Worm (Caenorhabditis elegans) whole organism, L3 larva: ENCODE measurements around the gene lurp-2.
A peak's percentile ranks its signal among the peaks of the same experiment; 100 is the strongest.

ENCODE experiments used
- ZK546.5 ChIP-seq: sonication (generic microtip); optimal IDR thresholded peaks from 2 replicates; lab custom pipeline; 2017; ENCODE audit warnings: missing biosample characterization, missing genetic modification characterization
- ama-1 ChIP-seq: fragments of 150-350 bp; optimal IDR thresholded peaks from 2 replicates; lab custom pipeline; 2018
- ceh-28 ChIP-seq: fragments of 150-350 bp; optimal IDR thresholded peaks from 2 replicates; lab custom pipeline; 2014; ENCODE audit warnings: missing biosample characterization, missing genetic modification reagents, missing genetic modification characterization
- ceh-82 ChIP-seq: fragments of 150-350 bp; optimal IDR thresholded peaks from 2 replicates; lab custom pipeline; 2014; ENCODE audit warnings: missing biosample characterization, missing genetic modification characterization
- ceh-9 ChIP-seq: sonication (generic microtip); optimal IDR thresholded peaks from 2 replicates; lab custom pipeline; 2018; ENCODE audit warnings: missing biosample characterization, missing genetic modification characterization
- daf-12 ChIP-seq: fragments of 150-350 bp; optimal IDR thresholded peaks from 2 replicates; lab custom pipeline; 2014; ENCODE audit warnings: missing biosample characterization, missing genetic modification reagents, missing genetic modification characterization
- egl-27 ChIP-seq: sonication (generic microtip); optimal IDR thresholded peaks from 4 replicates; lab custom pipeline; 2017; ENCODE audit warnings: missing biosample characterization, missing genetic modification reagents, missing genetic modification characterization
- egl-5 ChIP-seq: fragments of 150-350 bp; optimal IDR thresholded peaks from 2 replicates; lab custom pipeline; 2017; ENCODE audit warnings: missing biosample characterization, missing genetic modification reagents, missing genetic modification characterization, inconsistent platforms
- elt-2 ChIP-seq: sonication (generic microtip); optimal IDR thresholded peaks from 2 replicates; lab custom pipeline; 2016; ENCODE audit warnings: missing genetic modification reagents, mild to moderate bottlenecking, missing genetic modification characterization, missing compliant biosample characterization
- eor-1 ChIP-seq, 2 experiments: fragments of 150-350 bp; optimal IDR thresholded peaks; 2 replicates each; lab custom pipeline; 2014 to 2018; ENCODE audit warnings: missing biosample characterization in 2 of 2, missing genetic modification characterization in 2 of 2
- fkh-2 ChIP-seq: fragments of 150-350 bp; optimal IDR thresholded peaks from 2 replicates; lab custom pipeline; 2014; ENCODE audit warnings: missing biosample characterization, missing genetic modification reagents, missing genetic modification characterization
- hmg-11 ChIP-seq: sonication (generic microtip); optimal IDR thresholded peaks from 2 replicates; lab custom pipeline; 2016; ENCODE audit warnings: missing genetic modification characterization, missing compliant biosample characterization
- lin-39 ChIP-seq: fragments of 150-350 bp; optimal IDR thresholded peaks from 2 replicates; lab custom pipeline; 2018; ENCODE audit warnings: missing biosample characterization, missing genetic modification reagents, missing genetic modification characterization
- nfya-1 ChIP-seq: sonication (generic microtip); optimal IDR thresholded peaks from 2 replicates; lab custom pipeline; 2017; ENCODE audit warnings: missing genetic modification characterization, mild to moderate bottlenecking, missing compliant biosample characterization, antibody characterized with exemption, moderate library complexity; ENCODE audit not compliant: insufficient read depth
- nhr-11 ChIP-seq: fragments of 150-350 bp; optimal IDR thresholded peaks from 2 replicates; lab custom pipeline; 2014; ENCODE audit warnings: missing biosample characterization, missing genetic modification characterization
- nhr-12 ChIP-seq: fragments of 150-350 bp; optimal IDR thresholded peaks from 2 replicates; lab custom pipeline; 2014; ENCODE audit warnings: missing biosample characterization, missing genetic modification characterization
- nhr-23 ChIP-seq: fragments of 150-350 bp; optimal IDR thresholded peaks from 2 replicates; lab custom pipeline; 2014; ENCODE audit warnings: missing biosample characterization, missing genetic modification reagents, missing genetic modification characterization
- nhr-237 ChIP-seq: fragments of 150-350 bp; optimal IDR thresholded peaks from 2 replicates; lab custom pipeline; 2014; ENCODE audit warnings: missing biosample characterization, missing genetic modification characterization
- nhr-25 ChIP-seq: sonication (generic microtip); optimal IDR thresholded peaks from 2 replicates; lab custom pipeline; 2017; ENCODE audit warnings: missing biosample characterization, missing genetic modification characterization
- nhr-28 ChIP-seq: fragments of 150-350 bp; optimal IDR thresholded peaks from 2 replicates; lab custom pipeline; 2014; ENCODE audit warnings: missing biosample characterization, missing genetic modification characterization
- nhr-43 ChIP-seq: sonication (generic microtip); optimal IDR thresholded peaks from 2 replicates; lab custom pipeline; 2016; ENCODE audit warnings: mild to moderate bottlenecking, missing genetic modification characterization, missing compliant biosample characterization; ENCODE audit not compliant: poor library complexity, severe bottlenecking
- nhr-67 ChIP-seq: fragments of 150-350 bp; optimal IDR thresholded peaks from 2 replicates; lab custom pipeline; 2014; ENCODE audit warnings: missing biosample characterization, missing genetic modification characterization
- nhr-76 ChIP-seq: fragments of 150-350 bp; sonication (generic microtip); optimal IDR thresholded peaks from 5 replicates; lab custom pipeline; 2014; ENCODE audit warnings: missing biosample characterization, missing genetic modification characterization
- pha-4 ChIP-seq: fragments of 150-350 bp; optimal IDR thresholded peaks from 2 replicates; lab custom pipeline; 2014; ENCODE audit warnings: missing biosample characterization, missing genetic modification reagents, missing genetic modification characterization
- pqm-1 ChIP-seq: fragments of 150-350 bp; optimal IDR thresholded peaks from 2 replicates; lab custom pipeline; 2017; ENCODE audit warnings: missing biosample characterization, missing genetic modification characterization, inconsistent platforms
- sea-2 ChIP-seq: fragments of 150-350 bp; sonication (generic microtip); optimal IDR thresholded peaks from 4 replicates; lab custom pipeline; 2014; ENCODE audit warnings: missing biosample characterization, missing genetic modification reagents, missing genetic modification characterization
- skn-1 ChIP-seq: fragments of 150-350 bp; optimal IDR thresholded peaks from 2 replicates; lab custom pipeline; 2014; ENCODE audit warnings: missing biosample characterization, missing genetic modification characterization
- tbx-2 ChIP-seq: sonication (generic microtip); optimal IDR thresholded peaks from 2 replicates; lab custom pipeline; 2016; ENCODE audit warnings: mild to moderate bottlenecking, missing genetic modification characterization, missing compliant biosample characterization
- unc-39 ChIP-seq: sonication (generic microtip); optimal IDR thresholded peaks from 4 replicates; lab custom pipeline; 2017; ENCODE audit warnings: missing biosample characterization, missing genetic modification characterization
- ztf-4 ChIP-seq: fragments of 150-350 bp; optimal IDR thresholded peaks from 2 replicates; lab custom pipeline; 2014; ENCODE audit warnings: missing biosample characterization, missing genetic modification characterization

Gene lurp-2

DNA sequence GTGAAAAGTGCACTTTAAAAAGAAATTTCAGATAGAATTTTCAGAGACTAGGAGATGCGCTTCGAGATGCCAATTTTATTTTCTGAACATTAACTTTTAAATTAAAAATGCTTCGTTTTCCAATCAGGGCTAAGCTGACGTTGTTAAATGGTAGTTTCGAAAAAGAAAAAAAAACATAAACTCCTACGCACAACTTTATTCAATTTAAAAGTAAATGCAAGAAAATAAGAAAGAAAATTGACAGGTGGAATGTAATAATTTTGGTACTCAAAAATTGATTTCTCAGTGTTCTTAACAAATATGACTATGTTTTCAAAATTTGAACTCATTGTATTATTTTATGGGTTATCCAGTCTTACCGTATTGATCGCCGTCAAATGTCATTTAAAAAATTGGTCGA lies at the start of gene lurp-2:
TSS of gene lurp-2 (plus strand) at position 301 of the 400 bp plus-strand sequence.
- TF ChIP-seq ceh-9 (tag; lab: Kevin White, UChicago), result no peak
- no peak for TF ChIP-seq tbx-2
- no peak for TF ChIP-seq ama-1 (lab: Kevin White, UChicago)
- no peak for TF ChIP-seq daf-12 (tag; lab: Kevin White, UChicago)
- TF ChIP-seq eor-1 (tag; optimal IDR thresholded peaks at IDR 0.05; lab: Kevin White, UChicago), result no peak
- TF ChIP-seq nfya-1 (tag; lab: Kevin White, UChicago), result no peak
- no peak for TF ChIP-seq unc-39 (tag; lab: Kevin White, UChicago)
- TF ChIP-seq nhr-11, result no peak
- TF ChIP-seq nhr-237, result no peak
- no peak for TF ChIP-seq ceh-82 (tag; lab: Kevin White, UChicago)
- no peak for TF ChIP-seq hmg-11 (tag; lab: Kevin White, UChicago)
- no peak for TF ChIP-seq pqm-1 (tag; lab: Kevin White, UChicago)
- TF ChIP-seq nhr-28, result no peak
- TF ChIP-seq ceh-28, result no peak
- TF ChIP-seq lin-39 (tag; lab: Kevin White, UChicago), result no peak
- TF ChIP-seq, all 47 proteins: peak for 0

DNA sequence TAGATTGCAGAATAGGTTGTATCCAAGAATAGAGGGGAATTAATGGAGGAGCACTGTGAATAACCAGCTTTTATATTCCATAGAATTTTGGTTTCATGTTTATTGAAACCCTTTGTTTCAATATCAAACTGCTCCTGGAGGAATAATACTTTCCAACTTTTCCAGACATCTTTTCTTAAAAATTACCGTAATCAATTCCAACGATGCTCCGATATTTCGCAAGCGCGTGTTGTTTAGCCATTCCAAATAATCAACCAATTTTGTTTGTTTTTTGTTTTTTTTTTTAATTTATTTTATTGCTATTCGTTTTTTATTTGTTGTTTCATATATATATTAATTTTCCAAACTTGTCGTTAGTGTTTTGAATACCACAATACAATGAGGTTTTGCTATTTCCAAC lies 47.4 kb upstream of the lurp-2 start, which contains the start of gene cutl-1:
TSS of gene cutl-1 (minus strand) at position 83 of the 400 bp plus-strand sequence.
- TF ChIP-seq egl-27 (tag; lab: Kevin White, UChicago), result no peak
- TF ChIP-seq pha-4 (tag; lab: Kevin White, UChicago), result peak; percentile 10

DNA sequence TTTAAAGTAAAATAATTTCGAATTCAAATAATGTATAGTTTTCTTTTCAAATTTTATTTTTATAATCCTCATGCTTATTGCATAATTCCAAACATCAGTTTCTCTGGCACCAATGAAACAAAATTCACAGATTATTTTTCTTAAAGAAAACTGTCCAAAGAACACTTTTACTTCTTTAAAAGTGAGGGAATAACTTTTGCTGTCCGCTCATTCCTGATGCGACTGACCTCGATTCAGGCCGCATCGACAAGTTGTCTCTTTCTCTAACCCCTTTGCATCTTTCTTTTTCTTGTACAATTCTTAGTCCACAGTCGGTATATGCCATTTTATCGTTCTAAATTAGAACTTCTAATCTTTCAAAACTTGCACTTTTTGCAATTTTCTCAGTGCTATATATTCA lies 46.9 kb upstream of the lurp-2 start, which contains the start of gene F53F1.2:
TSS of gene F53F1.2 (plus strand) at position 306 of the 400 bp plus-strand sequence.
- no peak for TF ChIP-seq egl-5 (tag; lab: Kevin White, UChicago)
- TF ChIP-seq ztf-4 (tag; lab: Kevin White, UChicago), result no peak
- no peak for TF ChIP-seq pha-4 (tag; lab: Kevin White, UChicago)
- peak; percentile 52 for TF ChIP-seq nhr-23
- no peak for TF ChIP-seq nhr-25 (tag; lab: Kevin White, UChicago)

- TF ChIP-seq tbx-2, result no peak
- TF ChIP-seq nhr-237, result no peak
- TF ChIP-seq nhr-23, result no peak
- no peak for TF ChIP-seq nhr-67 (tag; lab: Kevin White, UChicago)
- no peak for TF ChIP-seq fkh-2 (tag; lab: Kevin White, UChicago)
- peak; percentile 51 for TF ChIP-seq elt-2 (tag; lab: Kevin White, UChicago)
Measured at ce11 chrV:13407913-13408312, 45.5 kb upstream of the lurp-2 start, which contains the start of gene F53F1.3. Gene F53F1.3, plus strand, starts transcription at chrV:13408242.

DNA sequence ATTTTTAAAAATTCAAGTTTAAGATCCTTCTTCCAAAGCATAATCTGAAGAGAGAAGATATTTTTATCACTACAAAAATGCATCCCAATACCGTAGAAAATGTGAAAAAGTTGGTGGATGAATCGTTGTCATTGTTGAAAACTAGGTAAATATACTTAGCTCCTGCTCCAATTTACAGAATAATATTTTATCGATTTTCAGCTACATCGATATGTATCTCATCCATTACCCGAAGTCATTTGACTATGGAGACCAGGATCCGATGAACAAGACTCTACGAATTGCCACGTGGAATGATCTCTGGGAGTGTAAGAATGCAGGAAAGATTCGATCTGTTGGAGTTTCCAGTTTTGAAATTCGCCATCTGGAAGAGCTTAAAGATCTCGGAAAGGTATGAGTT lies 45.0 kb upstream of the lurp-2 start:
- TF ChIP-seq tbx-2 (no peak), nhr-12 (no peak), nhr-67 (tag; lab: Kevin White, UChicago) (no peak), hmg-11 (tag; lab: Kevin White, UChicago) (no peak), skn-1 (tag; lab: Kevin White, UChicago) (no peak), nhr-43 (tag; lab: Kevin White, UChicago) (no peak), lin-39 (tag; lab: Kevin White, UChicago) (no peak), egl-27 (tag; lab: Kevin White, UChicago) (no peak), unc-39 (tag; lab: Kevin White, UChicago) (no peak), nhr-76 (tag; lab: Kevin White, UChicago) (no peak), elt-2 (tag; lab: Kevin White, UChicago) (no peak)
- TF ChIP-seq, all 47 proteins: peak for 0

ce11 chrV:13409089-13409488 lies 44.3 kb upstream of the lurp-2 start:
- TF ChIP-seq pha-4 (tag; lab: Kevin White, UChicago), result peak; percentile 41
- no peak for TF ChIP-seq eor-1 (tag; optimal IDR thresholded peaks at IDR 0.05; lab: Kevin White, UChicago)
- peak; percentile 23 for TF ChIP-seq nhr-43 (tag; lab: Kevin White, UChicago)
- TF ChIP-seq nhr-23, result peak; percentile 8

DNA sequence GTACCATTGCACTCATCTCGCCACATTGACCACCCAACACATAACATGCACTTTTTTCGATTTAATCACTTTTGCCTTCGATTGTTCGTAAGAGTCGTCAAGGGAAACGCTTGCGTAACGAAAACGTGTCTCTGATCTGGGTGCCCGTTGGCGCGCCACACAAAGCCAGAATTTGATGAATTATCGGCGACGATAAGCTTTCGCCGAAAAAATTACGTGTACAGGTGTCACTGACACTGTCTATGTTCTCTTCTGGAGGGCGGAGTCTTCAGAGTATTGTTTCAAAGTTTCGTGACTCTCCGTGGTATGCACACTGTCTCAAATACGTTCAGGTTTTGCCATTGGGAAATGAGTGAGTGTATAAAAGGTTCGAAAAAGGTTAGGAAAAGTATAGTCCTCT lies 42.7 kb upstream of the lurp-2 start, which contains the start of gene F53F1.4:
TSS of gene F53F1.4 (plus strand) at position 390 of the 400 bp plus-strand sequence.
- no peak for TF ChIP-seq sea-2 (GFP tag; lab: Kevin White, UChicago)
- TF ChIP-seq ZK546.5 (tag; lab: Kevin White, UChicago), result no peak
- TF ChIP-seq nhr-25 (tag; lab: Kevin White, UChicago), result peak; percentile 69
